Fruit fly (Drosophila melanogaster) whole organism, prepupa: Measurements from ENCODE around the gene cv.
A peak's percentile ranks its signal among the peaks of the same experiment; 100 is the strongest.

Experiments used
- CG10631 ChIP-seq: fragments of 200-800 bp; sonication (Bioruptor generic); optimal IDR thresholded peaks from 2 replicates; lab custom pipeline; 2016; ENCODE audit warnings: missing biosample characterization, missing genetic modification characterization
- CG10669 ChIP-seq: fragments of 200-800 bp; sonication (Bioruptor generic); optimal IDR thresholded peaks from 3 replicates; lab custom pipeline; 2018; ENCODE audit warnings: missing biosample characterization, mild to moderate bottlenecking, missing genetic modification characterization, moderate library complexity
- CG11762 ChIP-seq: fragments of 200-800 bp; sonication (Bioruptor generic); optimal IDR thresholded peaks from 3 replicates; lab custom pipeline; 2016; ENCODE audit warnings: missing biosample characterization, missing genetic modification characterization; ENCODE audit not compliant: insufficient read depth
- CG1621 ChIP-seq: fragments of 200-800 bp; sonication (Bioruptor generic); optimal IDR thresholded peaks from 3 replicates; lab custom pipeline; 2018; ENCODE audit warnings: missing biosample characterization, mild to moderate bottlenecking, missing genetic modification characterization
- CG16779 ChIP-seq: fragments of 200-800 bp; sonication (Bioruptor generic); optimal IDR thresholded peaks from 3 replicates; lab custom pipeline; 2017; ENCODE audit warnings: missing biosample characterization, mild to moderate bottlenecking, missing genetic modification characterization
- CG3032 ChIP-seq: fragments of 200-800 bp; optimal IDR thresholded peaks from 2 replicates; lab custom pipeline; 2019; ENCODE audit warnings: missing biosample characterization, mild to moderate bottlenecking, missing genetic modification characterization, moderate library complexity
- CG34406 ChIP-seq: fragments of 200-800 bp; sonication (Bioruptor generic); optimal IDR thresholded peaks from 3 replicates; lab custom pipeline; 2016; ENCODE audit warnings: missing biosample characterization, missing genetic modification characterization
- CG3919 ChIP-seq: fragments of 200-800 bp; sonication (Bioruptor generic); optimal IDR thresholded peaks from 3 replicates; lab custom pipeline; 2016; ENCODE audit warnings: missing biosample characterization, missing genetic modification characterization
- CG4318 ChIP-seq: fragments of 200-800 bp; sonication (Bioruptor generic); optimal IDR thresholded peaks from 3 replicates; lab custom pipeline; 2017; ENCODE audit warnings: missing biosample characterization, mild to moderate bottlenecking, missing genetic modification characterization
- CG6163 ChIP-seq: fragments of 200-800 bp; sonication (Bioruptor generic); IDR thresholded peaks from 3 replicates; pipeline ENCODE4 v1.3.6; 2022; ENCODE audit warnings: missing biosample characterization, missing genetic modification characterization
- CG6792 ChIP-seq: fragments of 200-800 bp; sonication (Bioruptor generic); optimal IDR thresholded peaks from 3 replicates; lab custom pipeline; 2016; ENCODE audit warnings: missing biosample characterization, missing genetic modification characterization
- CG6808 ChIP-seq: fragments of 200-800 bp; sonication (Bioruptor generic); optimal IDR thresholded peaks from 3 replicates; lab custom pipeline; 2017; ENCODE audit warnings: missing biosample characterization, missing genetic modification characterization, mild to moderate bottlenecking, moderate library complexity, missing genetic modification reagents
- CG6854 ChIP-seq: fragments of 200-800 bp; sonication (Bioruptor generic); optimal IDR thresholded peaks from 2 replicates; lab custom pipeline; 2017; ENCODE audit warnings: missing biosample characterization, mild to moderate bottlenecking, missing genetic modification characterization
- CG7368 ChIP-seq: fragments of 200-800 bp; sonication (Bioruptor generic); optimal IDR thresholded peaks from 3 replicates; lab custom pipeline; 2016; ENCODE audit warnings: missing biosample characterization, missing genetic modification characterization
- CG8119 ChIP-seq: fragments of 200-800 bp; sonication (Bioruptor generic); IDR thresholded peaks from 3 replicates; pipeline ENCODE4 v1.3.6; 2022; ENCODE audit warnings: missing biosample characterization, missing genetic modification characterization
- CG8632 ChIP-seq: fragments of 200-800 bp; sonication (Bioruptor generic); optimal IDR thresholded peaks from 3 replicates; lab custom pipeline; 2016; ENCODE audit warnings: missing biosample characterization, missing genetic modification characterization
- Eip75B ChIP-seq: fragments of 200-800 bp; sonication (Bioruptor generic); optimal IDR thresholded peaks from 3 replicates; lab custom pipeline; 2016; ENCODE audit warnings: missing biosample characterization, missing genetic modification characterization
- Eip93F ChIP-seq: fragments of 200-800 bp; sonication (Bioruptor generic); optimal IDR thresholded peaks from 2 replicates; lab custom pipeline; 2016; ENCODE audit warnings: missing biosample characterization, mild to moderate bottlenecking, missing genetic modification characterization
- Ets21C ChIP-seq: fragments of 200-800 bp; sonication (Bioruptor generic); optimal IDR thresholded peaks from 3 replicates; lab custom pipeline; 2016; ENCODE audit warnings: missing biosample characterization, missing genetic modification characterization
- Ets96B ChIP-seq: fragments of 200-800 bp; optimal IDR thresholded peaks from 2 replicates; lab custom pipeline; 2019; ENCODE audit warnings: missing biosample characterization, mild to moderate bottlenecking, missing genetic modification characterization, moderate library complexity
- Gug ChIP-seq: fragments of 200-800 bp; sonication (Bioruptor generic); IDR thresholded peaks from 2 replicates; pipeline ENCODE4 v1.3.6; 2022; ENCODE audit warnings: missing biosample characterization, missing genetic modification characterization
- Hr38 ChIP-seq: sonication (Bioruptor generic); optimal IDR thresholded peaks from 2 replicates; lab custom pipeline; 2016; ENCODE audit warnings: missing biosample characterization, missing genetic modification characterization
- Hr39 ChIP-seq: fragments of 200-800 bp; sonication (Bioruptor generic); optimal IDR thresholded peaks from 2 replicates; lab custom pipeline; 2016; ENCODE audit warnings: missing biosample characterization, missing genetic modification characterization
- Hr4 ChIP-seq: fragments of 200-800 bp; sonication (Bioruptor generic); optimal IDR thresholded peaks from 3 replicates; lab custom pipeline; 2016; ENCODE audit warnings: missing biosample characterization, missing genetic modification characterization
- Met ChIP-seq: fragments of 200-800 bp; sonication (Bioruptor generic); optimal IDR thresholded peaks from 3 replicates; lab custom pipeline; 2016; ENCODE audit warnings: missing biosample characterization, missing genetic modification characterization
- OdsH ChIP-seq: fragments of 200-800 bp; sonication (Bioruptor generic); optimal IDR thresholded peaks from 3 replicates; lab custom pipeline; 2016; ENCODE audit warnings: missing biosample characterization, missing genetic modification characterization
- Sox102F ChIP-seq: fragments of 200-800 bp; sonication (Bioruptor generic); optimal IDR thresholded peaks from 2 replicates; lab custom pipeline; 2016; ENCODE audit warnings: missing biosample characterization, mild to moderate bottlenecking, missing genetic modification characterization
- Sox15 ChIP-seq: fragments of 200-800 bp; sonication (Bioruptor generic); optimal IDR thresholded peaks from 3 replicates; lab custom pipeline; 2016; ENCODE audit warnings: missing biosample characterization, missing genetic modification characterization
- achi ChIP-seq: fragments of 200-800 bp; sonication (Bioruptor generic); optimal IDR thresholded peaks from 3 replicates; lab custom pipeline; 2016; ENCODE audit warnings: missing biosample characterization, missing genetic modification characterization
- cyc ChIP-seq: fragments of 200-800 bp; sonication (Bioruptor generic); optimal IDR thresholded peaks from 3 replicates; lab custom pipeline; 2016; ENCODE audit warnings: missing biosample characterization, missing genetic modification characterization
- eg ChIP-seq: fragments of 200-800 bp; sonication (Bioruptor generic); IDR thresholded peaks from 3 replicates; pipeline ENCODE4 v1.3.6; 2022; ENCODE audit warnings: missing biosample characterization, missing genetic modification characterization
- esn ChIP-seq: fragments of 200-800 bp; sonication (Bioruptor generic); optimal IDR thresholded peaks from 2 replicates; lab custom pipeline; 2016; ENCODE audit warnings: missing biosample characterization, mild to moderate bottlenecking, missing genetic modification characterization, moderate library complexity
- fd59A ChIP-seq: fragments of 200-800 bp; sonication (Bioruptor generic); optimal IDR thresholded peaks from 2 replicates; lab custom pipeline; 2017; ENCODE audit warnings: missing biosample characterization, mild to moderate bottlenecking, missing genetic modification characterization, missing genetic modification reagents
- fd85E ChIP-seq: fragments of 200-800 bp; sonication (Bioruptor generic); optimal IDR thresholded peaks from 3 replicates; lab custom pipeline; 2016; ENCODE audit warnings: missing biosample characterization, missing genetic modification characterization
- fkh ChIP-seq: fragments of 200-800 bp; sonication (Bioruptor generic); optimal IDR thresholded peaks from 3 replicates; lab custom pipeline; 2017; ENCODE audit warnings: missing biosample characterization, mild to moderate bottlenecking, missing genetic modification characterization, moderate library complexity
- lz ChIP-seq: fragments of 200-800 bp; sonication (Bioruptor generic); optimal IDR thresholded peaks from 3 replicates; lab custom pipeline; 2016; ENCODE audit warnings: missing biosample characterization, missing genetic modification characterization
- net ChIP-seq: fragments of 200-800 bp; sonication (Bioruptor generic); optimal IDR thresholded peaks from 3 replicates; lab custom pipeline; 2016; ENCODE audit warnings: missing biosample characterization, missing genetic modification characterization
- pdm3 ChIP-seq: fragments of 200-800 bp; sonication (Bioruptor generic); optimal IDR thresholded peaks from 3 replicates; lab custom pipeline; 2016; ENCODE audit warnings: missing biosample characterization, missing genetic modification characterization
- salr ChIP-seq, 2 experiments: fragments of 200-800 bp; sonication (Bioruptor generic); optimal IDR thresholded peaks; 3 replicates each; lab custom pipeline; 2016 to 2018; ENCODE audit warnings: missing biosample characterization in 2 of 2, missing genetic modification characterization in 2 of 2, mild to moderate bottlenecking in 1 of 2
- spab ChIP-seq: fragments of 200-800 bp; sonication (Bioruptor generic); optimal IDR thresholded peaks from 2 replicates; lab custom pipeline; 2017; ENCODE audit warnings: missing biosample characterization, mild to moderate bottlenecking, missing genetic modification characterization, missing genetic modification reagents
- ss ChIP-seq, 2 experiments: fragments of 200-800 bp; sonication (Bioruptor generic); optimal IDR thresholded peaks; 2 replicates in 1 of 2; 3 replicates in 1 of 2; lab custom pipeline; 2017 to 2018; ENCODE audit warnings: mild to moderate bottlenecking in 2 of 2, missing biosample characterization in 2 of 2, missing genetic modification characterization in 2 of 2, moderate library complexity in 1 of 2
- topi ChIP-seq: fragments of 200-800 bp; sonication (Bioruptor generic); optimal IDR thresholded peaks from 3 replicates; lab custom pipeline; 2016; ENCODE audit warnings: missing biosample characterization, missing genetic modification characterization
- vri ChIP-seq: fragments of 200-800 bp; sonication (Bioruptor generic); optimal IDR thresholded peaks from 3 replicates; lab custom pipeline; 2016; ENCODE audit warnings: missing biosample characterization, mild to moderate bottlenecking, missing genetic modification characterization

Gene cv

dm6 chrX:5677400-5678177 lies 12.2 kb upstream of the cv start (continued):
- TF ChIP-seq achi (GFP tag; lab: Kevin White, UChicago) (no peak), CG8119 (GFP tag; lab: Robert Waterston, UW) (no peak), esn (GFP tag; lab: Kevin White, UChicago) (peak; percentile 45), CG7368 (peak; percentile 34), CG10631 (GFP tag; lab: Kevin White, UChicago) (no peak), CG34406 (GFP tag; lab: Kevin White, UChicago) (no peak), cyc (GFP tag; lab: Kevin White, UChicago) (peak; percentile 14), ss (GFP tag; optimal IDR thresholded peaks at IDR 0.05; lab: Kevin White, UChicago) (peak; percentile 13 to 41)

dm6 chrX:5678178-5678470 lies 11.7 kb upstream of the cv start:
- TF ChIP-seq fkh (peak; percentile 68), achi (GFP tag; lab: Kevin White, UChicago) (no peak)

- peak; percentile 34; the same call in 1 of the 3 replicates for TF ChIP-seq eg
- TF ChIP-seq net, result peak; percentile 72
- no peak for TF ChIP-seq vri (GFP tag; lab: Kevin White, UChicago)
- TF ChIP-seq esn (GFP tag; lab: Kevin White, UChicago), result peak; percentile 85
- TF ChIP-seq Met (GFP tag; lab: Kevin White, UChicago), result peak; percentile 87
- TF ChIP-seq CG3919 (GFP tag; lab: Kevin White, UChicago), result peak; percentile 77
- peak; percentile 26 for TF ChIP-seq fd59A (GFP tag; lab: Kevin White, UChicago)
- TF ChIP-seq fd85E, result no peak
- TF ChIP-seq CG11762, result peak; percentile 53
- peak in 1 of 2 experiments; percentile 15 for TF ChIP-seq salr (GFP tag; optimal IDR thresholded peaks at IDR 0.05; lab: Kevin White, UChicago)
- TF ChIP-seq CG7368, result no peak
- TF ChIP-seq Sox15 (GFP tag; lab: Kevin White, UChicago), result peak; percentile 54
- TF ChIP-seq CG16779 (tag; lab: Kevin White, UChicago), result no peak
- peak; percentile 81 for TF ChIP-seq CG6163 (GFP tag; lab: Robert Waterston, UW)
- peak; percentile 68 for TF ChIP-seq CG10669 (GFP tag; lab: Kevin White, UChicago)
- no peak for TF ChIP-seq pdm3 (GFP tag; lab: Kevin White, UChicago)
- TF ChIP-seq Hr39 (GFP tag; lab: Kevin White, UChicago), result peak; percentile 86
- peak; percentile 54 for TF ChIP-seq CG6808 (GFP tag; lab: Kevin White, UChicago)
- TF ChIP-seq CG4318, result no peak
- peak; percentile 76 for TF ChIP-seq Ets21C (GFP tag; lab: Kevin White, UChicago)
- peak; percentile 69 for TF ChIP-seq CG34406 (GFP tag; lab: Kevin White, UChicago)
- peak; percentile 73 for TF ChIP-seq CG8632 (GFP tag; lab: Kevin White, UChicago)
- peak; percentile 52 for TF ChIP-seq CG3032 (tag; lab: Kevin White, UChicago)
- TF ChIP-seq topi (GFP tag; lab: Kevin White, UChicago), result peak; percentile 84
- TF ChIP-seq CG1621, result peak; percentile 57
- no peak for TF ChIP-seq Eip93F (GFP tag; lab: Kevin White, UChicago)
- no peak for TF ChIP-seq CG10631 (GFP tag; lab: Kevin White, UChicago)
- no peak for TF ChIP-seq Hr4 (GFP tag; lab: Kevin White, UChicago)
- TF ChIP-seq Ets96B (tag; lab: Kevin White, UChicago), result peak; percentile 49
- peak; percentile 83 for TF ChIP-seq lz (GFP tag; lab: Kevin White, UChicago)
- peak; percentile 10 to 55 for TF ChIP-seq ss (GFP tag; optimal IDR thresholded peaks at IDR 0.05; lab: Kevin White, UChicago)
- no peak for TF ChIP-seq Eip75B (GFP tag; lab: Kevin White, UChicago)
- peak; percentile 72 for TF ChIP-seq CG6792 (GFP tag; lab: Kevin White, UChicago)
- no peak for TF ChIP-seq Gug (GFP tag; lab: Robert Waterston, UW)
- no peak for TF ChIP-seq OdsH (GFP tag; lab: Kevin White, UChicago)
- TF ChIP-seq Hr38 (GFP tag; lab: Kevin White, UChicago), result no peak
- TF ChIP-seq achi (GFP tag; lab: Kevin White, UChicago), result no peak
- peak; percentile 58 for TF ChIP-seq spab
- peak; percentile 59 for TF ChIP-seq CG6854
- peak; percentile 80 for TF ChIP-seq Sox102F
Observed at dm6 chrX:5679079-5679932, 10.5 kb upstream of the cv start.
